Fruit fly (Drosophila melanogaster): ENCODE measurements around the gene bond.

bond gene

DNA sequence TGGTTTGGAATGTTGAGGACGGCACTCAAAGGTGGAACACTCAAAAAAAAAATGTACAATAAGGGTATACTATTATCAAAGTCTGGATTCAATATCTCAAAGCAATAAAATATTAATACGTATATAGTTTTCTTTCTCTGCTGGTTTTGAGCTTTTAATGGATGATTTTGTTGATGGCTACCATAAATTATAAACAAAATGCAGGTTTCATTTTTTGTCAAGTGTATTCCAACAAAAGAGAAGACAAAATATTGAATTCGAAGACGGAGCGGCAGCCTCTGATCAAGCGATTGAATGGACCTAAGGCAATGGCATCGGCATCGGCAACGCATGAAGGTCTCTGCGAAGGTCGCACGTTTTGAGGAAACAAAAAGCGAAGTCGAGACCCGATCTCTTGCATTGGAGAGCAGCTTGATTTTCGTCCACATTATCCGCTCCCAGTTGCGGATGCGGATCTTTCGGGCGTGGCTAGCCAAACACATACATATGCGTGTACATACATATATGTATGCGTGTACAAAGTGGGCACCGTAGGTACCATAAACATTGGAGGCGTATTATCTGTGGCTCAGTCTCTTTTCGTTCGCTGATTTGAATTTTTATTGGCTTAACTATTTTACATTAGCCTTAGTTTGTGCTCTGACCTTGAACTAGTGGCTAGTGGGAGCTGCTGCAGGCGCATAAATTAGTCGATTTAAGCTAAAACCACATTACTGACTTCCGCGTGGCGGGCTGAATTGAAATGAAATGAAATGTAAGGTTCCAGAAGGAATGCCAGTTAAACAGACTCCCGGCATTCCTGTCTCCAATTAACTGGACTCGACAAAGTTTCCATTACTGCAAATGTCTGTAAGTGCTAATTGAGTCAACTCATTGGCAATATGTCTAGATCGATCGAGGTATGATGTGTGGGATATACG lies 13.7 kb upstream of the bond start (continued):
- peak; percentile 56 for TF ChIP-seq CG31441 (GFP tag; IDR thresholded peaks at IDR 0.05)
- TF ChIP-seq br (optimal IDR thresholded peaks at IDR 0.05): no peak
- TF ChIP-seq nerfin-2 (GFP tag; IDR thresholded peaks at IDR 0.05; ENCODE audit: partially characterized antibody): no peak
- peak; percentile 54 for TF ChIP-seq phol (tag; optimal IDR thresholded peaks at IDR 0.05)
- TF ChIP-seq CG17612 (GFP tag; IDR thresholded peaks at IDR 0.05): no peak
- TF ChIP-seq Meics (GFP tag; optimal IDR thresholded peaks at IDR 0.05): peak; percentile 27
- no peak for TF ChIP-seq zfh2 (GFP tag; optimal IDR thresholded peaks at IDR 0.05)
- TF ChIP-seq chinmo (GFP tag; IDR thresholded peaks at IDR 0.05; ENCODE audit: partially characterized antibody): peak; percentile 55; the same call in 3 of the 4 replicates
- peak; percentile 24 for TF ChIP-seq CG9727 (GFP tag; optimal IDR thresholded peaks at IDR 0.05)
- TF ChIP-seq CG11723 (GFP tag; optimal IDR thresholded peaks at IDR 0.05): no peak
- TF ChIP-seq Neu2 (GFP tag; optimal IDR thresholded peaks at IDR 0.05; ENCODE audit: borderline replicate concordance): no peak
- TF ChIP-seq gem (tag; optimal IDR thresholded peaks at IDR 0.05): peak; percentile 74
- TF ChIP-seq Hr78 (GFP tag; optimal IDR thresholded peaks at IDR 0.05): no peak
- no peak for TF ChIP-seq Usf (GFP tag; optimal IDR thresholded peaks at IDR 0.05)
- no peak for TF ChIP-seq unc-4 (GFP tag; IDR thresholded peaks at IDR 0.05; ENCODE audit: partially characterized antibody)
- TF ChIP-seq hkb (optimal IDR thresholded peaks at IDR 0.05): no peak
- peak; percentile 77; the same call in 1 of the 2 replicates for TF ChIP-seq hkb (GFP tag; IDR thresholded peaks at IDR 0.05)
- peak; percentile 31 for TF ChIP-seq nom (GFP tag; optimal IDR thresholded peaks at IDR 0.05)
- TF ChIP-seq CG2889 (GFP tag; IDR thresholded peaks at IDR 0.05): 0 out of 3 replicates have a peak, but pooled peaks have one; percentile 30
- no peak for TF ChIP-seq CG9932 (GFP tag; IDR thresholded peaks at IDR 0.05)
- TF ChIP-seq cg (GFP tag; optimal IDR thresholded peaks at IDR 0.05): peak; percentile 16
- no peak for TF ChIP-seq CG14710 (tag; optimal IDR thresholded peaks at IDR 0.05)
- TF ChIP-seq CG10543 (GFP tag; optimal IDR thresholded peaks at IDR 0.05): no peak
- no peak for TF ChIP-seq CG11456 (GFP tag; IDR thresholded peaks at IDR 0.05)
- peak in 1 of 2 experiments; percentile 77 for TF ChIP-seq Hr51 (GFP tag; optimal IDR thresholded peaks at IDR 0.05)
- 0 out of 2 replicates have a peak, but pooled peaks have one; percentile 12 for TF ChIP-seq danr (GFP tag; IDR thresholded peaks at IDR 0.05)
- no peak for TF ChIP-seq CG1832 (GFP tag; optimal IDR thresholded peaks at IDR 0.05)
- no peak for TF ChIP-seq CG1647 (GFP tag; optimal IDR thresholded peaks at IDR 0.05)
- peak; percentile 37 for TF ChIP-seq Fer3 (tag; optimal IDR thresholded peaks at IDR 0.05)
- no peak for TF ChIP-seq CG5953 (GFP tag; IDR thresholded peaks at IDR 0.05)
- no peak for TF ChIP-seq pan (optimal IDR thresholded peaks at IDR 0.05)
- peak in 1 of 2 experiments; percentile 70 for TF ChIP-seq pan (GFP tag; optimal IDR thresholded peaks at IDR 0.05 in 1 of 2, IDR thresholded peaks at IDR 0.05 in 1 of 2)
- no peak for TF ChIP-seq Mad (GFP tag; optimal IDR thresholded peaks at IDR 0.05)
- no peak for TF ChIP-seq Bdp1 (GFP tag; optimal IDR thresholded peaks at IDR 0.05)
- peak; percentile 7 for TF ChIP-seq CG4820 (GFP tag; optimal IDR thresholded peaks at IDR 0.05)
- no peak for TF ChIP-seq CG16863 (GFP tag; optimal IDR thresholded peaks at IDR 0.05)
- peak; percentile 37 for TF ChIP-seq CG18599 (GFP tag; optimal IDR thresholded peaks at IDR 0.05)
- no peak for TF ChIP-seq crc (GFP tag; optimal IDR thresholded peaks at IDR 0.05)
- TF ChIP-seq gsb-n (tag; optimal IDR thresholded peaks at IDR 0.05): no peak
- TF ChIP-seq pzg (GFP tag; optimal IDR thresholded peaks at IDR 0.05): no peak
- no peak for TF ChIP-seq Trl (optimal IDR thresholded peaks at IDR 0.05)
- TF ChIP-seq Trl (GFP tag; optimal IDR thresholded peaks at IDR 0.05): no peak
- no peak for TF ChIP-seq B-H1 (GFP tag; IDR thresholded peaks at IDR 0.05)
- no peak for TF ChIP-seq CG12744 (GFP tag; optimal IDR thresholded peaks at IDR 0.05)
- no peak for TF ChIP-seq Dad (GFP tag; optimal IDR thresholded peaks at IDR 0.05)
- no peak for TF ChIP-seq vfl (GFP tag; optimal IDR thresholded peaks at IDR 0.05)
- no peak for TF ChIP-seq Fer2 (tag; optimal IDR thresholded peaks at IDR 0.05)
- no peak for TF ChIP-seq ERR (GFP tag; optimal IDR thresholded peaks at IDR 0.05)
- TF ChIP-seq pita (GFP tag; optimal IDR thresholded peaks at IDR 0.05): no peak

Measured in whole organism, embryonic.